Fruit fly (Drosophila melanogaster): ENCODE measurements around the gene Sec71.
A peak's percentile ranks its signal among the peaks of the same experiment; 100 is the strongest.

The Sec71 gene

dm6 chr2L:13790715-13791114 lies 2.6 kb upstream of the Sec71 start, which contains the start of gene CG16863 (continued):
- TF ChIP-seq dati (GFP tag; IDR thresholded peaks at IDR 0.05) (no peak), CG17568 (GFP tag; optimal IDR thresholded peaks at IDR 0.05) (no peak), CG13287 (GFP tag; IDR thresholded peaks at IDR 0.05; ENCODE audit: partially characterized antibody) (no peak), CG12104 (GFP tag; optimal IDR thresholded peaks at IDR 0.05) (no peak), mam (GFP tag; optimal IDR thresholded peaks at IDR 0.05) (no peak), ro (GFP tag; IDR thresholded peaks at IDR 0.05) (no peak), CG8290 (GFP tag; optimal IDR thresholded peaks at IDR 0.05) (no peak), CG8290 (tag; optimal IDR thresholded peaks at IDR 0.05) (no peak), dan (GFP tag; IDR thresholded peaks at IDR 0.05) (no peak), CG10147 (GFP tag; optimal IDR thresholded peaks at IDR 0.05) (no peak), Dp (GFP tag; optimal IDR thresholded peaks at IDR 0.05) (peak; percentile 73), CG5245 (GFP tag; optimal IDR thresholded peaks at IDR 0.05) (no peak), CG11723 (GFP tag; optimal IDR thresholded peaks at IDR 0.05) (no peak), CG2116 (GFP tag; optimal IDR thresholded peaks at IDR 0.05) (no peak), gem (tag; optimal IDR thresholded peaks at IDR 0.05) (no peak), HLH3B (GFP tag; IDR thresholded peaks at IDR 0.05) (no peak), chinmo (GFP tag; IDR thresholded peaks at IDR 0.05; ENCODE audit: partially characterized antibody) (no peak), Side (GFP tag; optimal IDR thresholded peaks at IDR 0.05) (no peak), repo (GFP tag; optimal IDR thresholded peaks at IDR 0.05) (no peak), CG10267 (tag; optimal IDR thresholded peaks at IDR 0.05) (peak; percentile 75), phol (tag; optimal IDR thresholded peaks at IDR 0.05) (peak; percentile 2), CG2129 (GFP tag; IDR thresholded peaks at IDR 0.05; ENCODE audit: partially characterized antibody) (no peak), C15 (GFP tag; IDR thresholded peaks at IDR 0.05) (no peak), scrt (GFP tag; optimal IDR thresholded peaks at IDR 0.05) (no peak), org-1 (GFP tag; optimal IDR thresholded peaks at IDR 0.05) (no peak), Gsc (GFP tag; IDR thresholded peaks at IDR 0.05) (no peak), Bgb (GFP tag; IDR thresholded peaks at IDR 0.05; ENCODE audit: partially characterized antibody) (no peak), CG13123 (GFP tag; optimal IDR thresholded peaks at IDR 0.05) (no peak), CG15696 (tag; optimal IDR thresholded peaks at IDR 0.05) (no peak), BEAF-32 (GFP tag; optimal IDR thresholded peaks at IDR 0.05) (peak; percentile 14), CG14710 (tag; optimal IDR thresholded peaks at IDR 0.05) (peak; percentile 33), CG17612 (GFP tag; IDR thresholded peaks at IDR 0.05) (no peak), PHDP (tag; optimal IDR thresholded peaks at IDR 0.05) (no peak), abd-A (tag; optimal IDR thresholded peaks at IDR 0.05) (no peak), CG4820 (GFP tag; optimal IDR thresholded peaks at IDR 0.05) (no peak), trem (tag; optimal IDR thresholded peaks at IDR 0.05) (peak; percentile 28), caup (GFP tag; optimal IDR thresholded peaks at IDR 0.05; ENCODE audit: severe bottlenecking) (no peak), gfzf (GFP tag; optimal IDR thresholded peaks at IDR 0.05) (peak; percentile 66), CG4707 (GFP tag; optimal IDR thresholded peaks at IDR 0.05) (no peak), pzg (GFP tag; optimal IDR thresholded peaks at IDR 0.05) (peak; percentile 28), ac (GFP tag; optimal IDR thresholded peaks at IDR 0.05) (no peak), amos (GFP tag; IDR thresholded peaks at IDR 0.05; ENCODE audit: partially characterized antibody) (no peak), CG11695 (GFP tag; IDR thresholded peaks at IDR 0.05) (no peak)

All from whole organism, embryonic.